Worm (Caenorhabditis elegans): ENCODE measurements around the gene bcmo-2.

Gene bcmo-2

ce11 chrII:3910737-3911136 is at the start of gene bcmo-2:
Gene bcmo-2 (minus strand): TSS chrII:3910837.
- no peak for TF ChIP-seq lir-1 (GFP tag; conservative IDR thresholded peaks at IDR 0.05)
- no peak for TF ChIP-seq snpc-4 (GFP tag; optimal IDR thresholded peaks at IDR 0.05)
- TF ChIP-seq snpc-4 (tag; optimal IDR thresholded peaks at IDR 0.05), result peak in 2 of 4 experiments; percentile 1 to 35

- TF ChIP-seq F33H1.4 (GFP tag; IDR thresholded peaks at IDR 0.05) (no peak), ceh-27 (GFP tag; optimal IDR thresholded peaks at IDR 0.05) (peak; percentile 18), Y95B8A.8 (GFP tag; IDR thresholded peaks at IDR 0.05) (no peak), lin-26 (GFP tag; IDR thresholded peaks at IDR 0.05) (no peak), lin-35 (GFP tag; optimal IDR thresholded peaks at IDR 0.05) (peak in 1 of 3 experiments; percentile 7)
These were observed 49.6 kb upstream of the bcmo-2 start for ce11 chrII:3960276-3960675.

DNA sequence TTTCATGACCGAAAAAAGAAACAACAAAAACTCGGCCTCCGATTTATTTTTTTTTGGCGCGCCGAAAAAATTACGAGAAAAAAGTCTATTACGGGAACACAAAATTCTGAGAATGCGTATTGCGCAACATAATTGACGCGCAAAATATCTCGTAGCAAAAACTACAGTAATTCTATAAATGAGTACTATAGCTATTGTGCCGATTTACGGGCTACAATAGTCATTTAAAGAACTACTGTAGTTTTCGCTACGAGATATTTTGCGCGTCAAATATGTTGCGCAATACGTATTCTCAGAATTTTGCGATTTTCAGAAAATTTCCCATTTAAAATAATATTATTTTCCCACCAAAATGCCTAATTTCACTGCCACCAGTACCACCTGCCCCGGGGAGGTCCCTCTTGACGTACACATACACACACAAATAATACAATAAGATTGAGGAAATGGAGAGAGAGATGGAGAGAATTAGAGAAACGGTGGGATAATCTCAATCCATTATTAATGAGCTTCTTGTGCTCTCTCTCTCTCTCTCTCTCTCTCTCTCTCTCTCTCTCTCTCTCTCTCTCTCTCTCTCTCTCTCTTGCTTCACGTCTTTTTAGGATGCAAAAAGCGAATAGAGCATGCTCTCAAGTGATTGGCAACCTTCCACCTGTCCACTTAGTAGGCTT is 48.9 kb upstream of the bcmo-2 start:
- TF ChIP-seq chd-7 (tag; optimal IDR thresholded peaks at IDR 0.05), result no peak
- no peak for TF ChIP-seq ztf-6 (GFP tag; IDR thresholded peaks at IDR 0.05)
- no peak for TF ChIP-seq nfya-2 (GFP tag; IDR thresholded peaks at IDR 0.05)
- TF ChIP-seq efl-1 (GFP tag; optimal IDR thresholded peaks at IDR 0.05), result no peak
- no peak for TF ChIP-seq repo-1 (tag; optimal IDR thresholded peaks at IDR 0.05)
- TF ChIP-seq snpc-1.3 (tag; optimal IDR thresholded peaks at IDR 0.05; ENCODE audit: insufficient read depth), result no peak
- no peak for TF ChIP-seq snpc-3.4 (tag; optimal IDR thresholded peaks at IDR 0.05)
- no peak for TF ChIP-seq lin-35 (GFP tag; optimal IDR thresholded peaks at IDR 0.05)
- TF ChIP-seq F57C9.4 (tag; optimal IDR thresholded peaks at IDR 0.05), result no peak
- TF ChIP-seq pha-4 (tag; optimal IDR thresholded peaks at IDR 0.05), result no peak
- no peak for TF ChIP-seq F37B4.10 (GFP tag; IDR thresholded peaks at IDR 0.05)
- TF ChIP-seq attf-5 (GFP tag; optimal IDR thresholded peaks at IDR 0.05), result no peak
- no peak for TF ChIP-seq aptf-3 (GFP tag; IDR thresholded peaks at IDR 0.05)
- TF ChIP-seq ceh-58 (GFP tag; IDR thresholded peaks at IDR 0.05), result no peak
- no peak for TF ChIP-seq ZK185.1 (tag; optimal IDR thresholded peaks at IDR 0.05; ENCODE audit: poor library complexity, severe bottlenecking)
- TF ChIP-seq T07F8.4 (tag; optimal IDR thresholded peaks at IDR 0.05), result no peak
- TF ChIP-seq B0035.1 (tag; optimal IDR thresholded peaks at IDR 0.05), result no peak
- no peak for TF ChIP-seq xnd-1 (tag; optimal IDR thresholded peaks at IDR 0.05)
- TF ChIP-seq Y95B8A.8 (GFP tag; IDR thresholded peaks at IDR 0.05), result no peak

DNA sequence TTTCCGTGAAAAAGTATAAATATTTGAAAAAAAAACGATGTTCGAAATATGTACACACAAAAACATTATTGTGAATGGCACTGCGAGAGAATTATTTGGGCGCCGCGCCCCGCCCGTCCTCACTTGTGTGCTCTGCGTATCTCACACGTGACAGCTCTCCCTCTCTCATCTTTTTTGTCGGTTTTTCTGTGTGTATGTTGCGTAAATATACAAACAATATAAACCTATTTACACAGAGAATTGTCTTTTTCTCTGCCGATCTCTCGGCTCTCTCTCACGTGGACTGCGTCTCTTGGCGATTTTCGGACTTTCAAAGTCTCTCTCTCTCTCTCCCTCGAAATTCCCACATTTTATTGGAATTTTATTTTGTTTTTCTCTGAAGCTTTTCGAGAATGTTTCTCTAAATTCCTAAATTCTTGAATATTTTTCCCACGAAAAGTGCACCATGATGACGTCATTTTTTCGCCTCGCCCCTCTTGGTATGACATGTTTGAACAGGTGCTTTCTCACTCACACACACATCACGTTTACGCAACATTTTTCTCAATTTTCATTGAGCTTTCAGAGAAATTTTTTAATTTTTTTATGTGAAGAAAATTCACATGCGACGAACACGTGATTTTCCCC is 48.1 kb upstream of the bcmo-2 start:
- TF ChIP-seq tbp1 (GFP tag; optimal IDR thresholded peaks at IDR 0.05) (peak; percentile 38), nhr-80 (tag; optimal IDR thresholded peaks at IDR 0.05) (peak; percentile 85), rec-8 (tag; optimal IDR thresholded peaks at IDR 0.05) (no peak), F37B4.10 (GFP tag; IDR thresholded peaks at IDR 0.05) (no peak), F57C9.4 (tag; optimal IDR thresholded peaks at IDR 0.05) (no peak), C06A6.2 (GFP tag; conservative IDR thresholded peaks at IDR 0.05) (0 out of 2 replicates have a peak, but pooled peaks have one; percentile 17), nhr-90 (tag; optimal IDR thresholded peaks at IDR 0.05) (peak; percentile 43), K11D2.4 (GFP tag; IDR thresholded peaks at IDR 0.05) (peak; percentile 62; the same call in 1 of the 2 replicates), hlh-26 (GFP tag; conservative IDR thresholded peaks at IDR 0.05) (no peak), lsl-1 (GFP tag; optimal IDR thresholded peaks at IDR 0.05) (no peak), cebp-1 (GFP tag; IDR thresholded peaks at IDR 0.05) (peak; percentile 30; the same call in 1 of the 2 replicates), cebp-1 (tag; optimal IDR thresholded peaks at IDR 0.05) (peak; percentile 78), lin-40 (tag; optimal IDR thresholded peaks at IDR 0.05) (peak; percentile 56), madf-10 (tag; optimal IDR thresholded peaks at IDR 0.05) (peak; percentile 37), ZK185.1 (tag; optimal IDR thresholded peaks at IDR 0.05; ENCODE audit: poor library complexity, severe bottlenecking) (peak; percentile 76), die-1 (tag; optimal IDR thresholded peaks at IDR 0.05) (no peak), let-607 (tag; optimal IDR thresholded peaks at IDR 0.05) (peak in 1 of 2 experiments; percentile 55), lir-1 (GFP tag; conservative IDR thresholded peaks at IDR 0.05) (peak; percentile 31; the same call in 1 of the 2 replicates), lin-54 (GFP tag; optimal IDR thresholded peaks at IDR 0.05) (peak; percentile 3), gei-17 (GFP tag; optimal IDR thresholded peaks at IDR 0.05) (no peak)

All from whole organism, young adult.